Worm (Caenorhabditis elegans): Measurements from ENCODE around the gene capa-1.

- TF ChIP-seq flt-1 (GFP tag; IDR thresholded peaks at IDR 0.05) (no peak), T22C8.4 (GFP tag; IDR thresholded peaks at IDR 0.05) (no peak), ztf-29 (GFP tag; IDR thresholded peaks at IDR 0.05) (no peak)
Measured at ce11 chrX:5896001-5896400, 23.2 kb upstream of the capa-1 start.
